Worm (Caenorhabditis elegans) whole organism, late embryonic: ENCODE results near the gene meg-3.

Experiments
- ama-1 ChIP-seq: fragments of 150-350 bp; optimal IDR thresholded peaks from 2 replicates; lab custom pipeline; 2014
- ceh-14 ChIP-seq: sonication (generic microtip); optimal IDR thresholded peaks from 2 replicates; lab custom pipeline; 2016; ENCODE audit warnings: missing genotype, missing genetic modification characterization, missing compliant biosample characterization
- ceh-19 ChIP-seq: fragments of 200-800 bp; sonication (Bioruptor generic); optimal IDR thresholded peaks from 2 replicates; lab custom pipeline; 2018; ENCODE audit warnings: mild to moderate bottlenecking, missing genetic modification characterization, missing compliant biosample characterization
- elt-2 ChIP-seq: sonication (generic microtip); optimal IDR thresholded peaks from 2 replicates; lab custom pipeline; 2016; ENCODE audit warnings: missing genetic modification reagents, missing genetic modification characterization, missing compliant biosample characterization
- ets-4 ChIP-seq: sonication (generic microtip); optimal IDR thresholded peaks from 2 replicates; lab custom pipeline; 2016; ENCODE audit warnings: missing genetic modification characterization, missing compliant biosample characterization
- nfya-1 ChIP-seq: sonication (generic microtip); optimal IDR thresholded peaks from 2 replicates; lab custom pipeline; 2017; ENCODE audit warnings: missing genetic modification characterization, mild to moderate bottlenecking, missing compliant biosample characterization, antibody characterized with exemption, moderate library complexity
- pha-4 ChIP-seq: fragments of 150-350 bp; optimal IDR thresholded peaks from 2 replicates; lab custom pipeline; 2018; ENCODE audit warnings: missing biosample characterization, missing genetic modification reagents, missing genetic modification characterization
- pqm-1 ChIP-seq: sonication (generic microtip); optimal IDR thresholded peaks from 2 replicates; lab custom pipeline; 2016; ENCODE audit warnings: missing genetic modification characterization, missing compliant biosample characterization
- pros-1 ChIP-seq: fragments of 150-350 bp; optimal IDR thresholded peaks from 2 replicates; lab custom pipeline; 2014; ENCODE audit warnings: missing biosample characterization, missing genetic modification reagents, missing genetic modification characterization
- tbx-2 ChIP-seq: sonication (generic microtip); optimal IDR thresholded peaks from 2 replicates; lab custom pipeline; 2016; ENCODE audit warnings: missing genetic modification characterization, missing compliant biosample characterization

- TF ChIP-seq ama-1 (lab: Kevin White, UChicago) (no peak), pha-4 (tag; lab: Kevin White, UChicago) (no peak), tbx-2 (tag; lab: Kevin White, UChicago) (no peak), nfya-1 (peak; percentile 9), pqm-1 (no peak), ceh-14 (tag; lab: Kevin White, UChicago) (no peak), ceh-19 (no peak), pros-1 (tag; lab: Kevin White, UChicago) (no peak), elt-2 (tag; lab: Kevin White, UChicago) (no peak), ets-4 (tag; lab: Kevin White, UChicago) (no peak)
These were observed 28.3 kb downstream of the meg-3 start for ce11 chrX:1960895-1961715.
